Worm (Caenorhabditis elegans): Measurements from ENCODE around the gene T13C2.7.
A peak's percentile ranks its signal among the peaks of the same experiment; 100 is the strongest.

T13C2.7 gene

DNA sequence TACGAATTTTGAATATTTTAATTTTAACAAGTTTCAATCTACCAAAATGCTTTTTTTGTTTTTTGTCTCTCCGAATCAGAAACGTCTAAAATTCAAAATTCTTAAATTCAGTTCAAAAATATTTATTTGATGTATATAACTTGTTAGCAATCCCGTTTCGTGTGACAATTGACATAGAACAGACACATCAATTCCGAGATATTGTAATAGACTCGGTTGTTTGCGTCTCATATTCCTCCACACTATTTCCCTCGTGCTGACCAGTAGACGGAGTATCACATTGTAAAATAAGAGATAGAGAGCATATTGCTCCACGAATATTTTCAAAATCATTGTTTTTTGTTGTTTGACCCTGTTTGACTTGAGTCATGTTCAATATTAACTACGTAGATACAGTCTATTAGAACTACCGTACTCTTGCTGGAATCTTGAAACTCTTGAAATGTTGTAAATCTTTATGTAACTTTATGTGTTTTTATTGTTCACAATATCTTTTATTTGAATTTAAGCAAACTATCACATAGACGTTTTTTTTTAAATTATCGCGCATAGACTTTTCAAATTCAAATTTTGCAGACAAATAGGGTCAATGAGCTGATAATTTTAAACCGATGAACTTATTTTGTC, 9.6 kb downstream of the T13C2.7 start, which contains the start of gene T13C2.3:
T13C2.3 (plus strand) TSS at position 577 of the 627 bp plus-strand sequence.
- no peak for TF ChIP-seq ceh-39 (tag; optimal IDR thresholded peaks at IDR 0.05)
- TF ChIP-seq unc-62 (GFP tag; optimal IDR thresholded peaks at IDR 0.05): peak; percentile 51
- TF ChIP-seq ham-2 (GFP tag; optimal IDR thresholded peaks at IDR 0.05): no peak
- peak; percentile 66 for TF ChIP-seq hlh-1 (tag; optimal IDR thresholded peaks at IDR 0.05)
- TF ChIP-seq nhr-12 (tag; optimal IDR thresholded peaks at IDR 0.05): no peak

DNA sequence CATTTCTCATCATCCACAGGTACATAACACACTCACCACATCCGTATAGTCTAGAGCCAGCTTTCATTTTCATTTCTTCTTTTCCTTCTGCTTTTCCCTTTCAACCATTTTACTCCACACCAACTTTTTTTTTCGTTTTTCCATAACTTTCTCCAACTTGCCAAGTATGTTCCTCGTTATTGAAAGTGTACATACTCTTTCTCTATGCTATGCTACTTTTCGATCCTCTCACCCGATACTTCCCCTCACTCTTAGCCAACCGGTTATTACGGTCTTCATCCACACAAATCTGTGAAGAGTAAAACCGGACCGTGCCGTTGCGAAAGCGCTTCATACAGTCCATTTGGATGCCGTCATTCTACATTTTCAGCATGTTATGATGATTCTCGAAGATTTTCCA, 12.7 kb downstream of the T13C2.7 start, which contains the start of gene T13C2.2:
T13C2.2 (plus strand) TSS at position 301 of the 400 bp plus-strand sequence.
- TF ChIP-seq ztf-11 (tag; optimal IDR thresholded peaks at IDR 0.05) (no peak), ceh-83 (GFP tag; optimal IDR thresholded peaks at IDR 0.05) (no peak), pha-4 (tag; optimal IDR thresholded peaks at IDR 0.05) (no peak), lin-32 (GFP tag; optimal IDR thresholded peaks at IDR 0.05) (no peak), elt-1 (tag; optimal IDR thresholded peaks at IDR 0.05; ENCODE audit: borderline replicate concordance, insufficient read depth) (no peak), blmp-1 (tag; optimal IDR thresholded peaks at IDR 0.05) (no peak), nhr-76 (tag; optimal IDR thresholded peaks at IDR 0.05) (no peak), nhr-237 (tag; optimal IDR thresholded peaks at IDR 0.05) (no peak), cnd-1 (tag; optimal IDR thresholded peaks at IDR 0.05) (no peak), unc-120 (tag; optimal IDR thresholded peaks at IDR 0.05; ENCODE audit: poor library complexity, severe bottlenecking) (no peak), snpc-4 (tag; optimal IDR thresholded peaks at IDR 0.05) (no peak), unc-62 (GFP tag; optimal IDR thresholded peaks at IDR 0.05) (no peak)

DNA sequence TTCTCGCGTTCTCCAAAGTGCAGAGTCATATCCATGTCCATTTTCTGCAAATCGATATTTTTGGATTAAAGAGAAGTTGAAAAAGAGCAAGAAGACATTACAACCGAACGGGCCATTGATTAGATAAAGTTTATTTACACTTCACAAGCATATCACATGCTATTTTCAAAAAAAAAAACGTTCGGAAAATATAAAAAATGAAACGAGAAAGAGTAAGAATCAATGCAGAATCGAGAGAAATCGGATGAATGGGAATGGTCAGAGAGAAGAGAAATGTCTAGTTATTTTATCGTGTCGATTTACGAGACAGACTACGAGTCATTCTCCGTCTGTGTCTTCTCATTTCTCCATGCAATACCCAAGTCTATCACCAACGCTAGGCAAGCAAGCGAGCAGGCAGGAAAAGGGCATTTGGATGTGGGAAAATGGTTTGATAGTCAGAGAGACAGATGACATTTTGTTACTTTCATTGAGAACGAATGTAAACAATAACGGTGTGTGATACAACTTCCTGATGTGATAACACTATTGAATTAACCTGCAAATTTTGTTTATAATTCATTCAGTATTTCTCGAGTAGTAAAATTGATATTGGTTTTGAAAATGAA, 21.0 kb downstream of the T13C2.7 start, which contains the start of gene F31E8.4:
F31E8.4 (minus strand) TSS at position 51 of the 608 bp plus-strand sequence.
- TF ChIP-seq nhr-76 (tag; optimal IDR thresholded peaks at IDR 0.05) (no peak), drap-1 (GFP tag; optimal IDR thresholded peaks at IDR 0.05) (no peak), hlh-1 (tag; optimal IDR thresholded peaks at IDR 0.05) (no peak), elt-3 (tag; optimal IDR thresholded peaks at IDR 0.05) (no peak), M03D4.4 (tag; optimal IDR thresholded peaks at IDR 0.05) (no peak), cnd-1 (tag; optimal IDR thresholded peaks at IDR 0.05) (no peak), nhr-2 (tag; optimal IDR thresholded peaks at IDR 0.05) (no peak), sem-2 (GFP tag; optimal IDR thresholded peaks at IDR 0.05) (no peak), nhr-28 (tag; optimal IDR thresholded peaks at IDR 0.05) (no peak), unc-120 (tag; optimal IDR thresholded peaks at IDR 0.05; ENCODE audit: poor library complexity, severe bottlenecking) (no peak), sptf-1 (tag; optimal IDR thresholded peaks at IDR 0.05) (no peak), flh-1 (GFP tag; optimal IDR thresholded peaks at IDR 0.05) (no peak), nhr-237 (tag; optimal IDR thresholded peaks at IDR 0.05) (no peak), pha-4 (tag; optimal IDR thresholded peaks at IDR 0.05) (no peak), ztf-11 (tag; optimal IDR thresholded peaks at IDR 0.05) (no peak), lin-32 (GFP tag; optimal IDR thresholded peaks at IDR 0.05) (no peak), ceh-39 (tag; optimal IDR thresholded peaks at IDR 0.05) (no peak)

DNA sequence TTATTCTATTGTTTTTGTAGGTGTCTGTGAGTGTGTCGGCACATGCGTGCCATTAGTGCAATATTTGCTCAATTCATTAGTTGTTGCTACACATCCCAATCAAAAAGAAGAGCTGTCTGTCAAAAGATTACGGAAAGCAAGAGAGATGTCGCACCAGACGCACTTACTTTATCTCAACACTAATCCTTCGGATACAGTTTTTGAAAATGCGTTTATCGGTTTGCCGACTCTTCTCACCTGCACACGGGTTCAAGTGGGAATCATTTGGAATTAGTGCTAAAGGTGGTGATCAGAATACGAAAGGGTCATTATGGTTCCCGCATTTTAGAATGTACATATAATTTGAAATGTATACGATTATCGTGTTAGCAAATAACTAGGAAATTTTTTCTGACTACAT, 22.1 kb downstream of the T13C2.7 start:
- TF ChIP-seq nhr-2 (tag; optimal IDR thresholded peaks at IDR 0.05): peak; percentile 53
- TF ChIP-seq mep-1 (tag; optimal IDR thresholded peaks at IDR 0.05): no peak

DNA sequence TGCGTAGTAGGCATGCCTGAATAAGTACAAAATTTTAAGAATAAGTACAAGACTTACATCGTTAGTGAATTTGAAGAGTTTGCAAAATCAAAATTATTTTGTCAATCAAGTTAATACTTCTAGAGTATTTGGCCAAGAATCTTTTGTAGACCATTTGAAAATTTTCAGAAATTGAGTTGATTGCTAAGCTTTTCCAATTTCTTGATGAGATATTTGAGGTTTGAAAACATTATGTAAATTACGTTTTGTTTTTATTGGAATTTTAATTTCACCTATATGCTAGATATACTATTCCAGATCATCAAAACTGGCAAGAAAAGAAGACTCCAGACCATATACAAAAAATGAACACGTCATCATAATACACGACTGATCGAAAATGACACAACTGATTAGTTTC, 23.8 kb downstream of the T13C2.7 start, which contains the start of gene tab-1:
tab-1 (plus strand) TSS at position 301 of the 400 bp plus-strand sequence.
- TF ChIP-seq blmp-1 (tag; optimal IDR thresholded peaks at IDR 0.05) (no peak), M03D4.4 (tag; optimal IDR thresholded peaks at IDR 0.05) (no peak)

DNA sequence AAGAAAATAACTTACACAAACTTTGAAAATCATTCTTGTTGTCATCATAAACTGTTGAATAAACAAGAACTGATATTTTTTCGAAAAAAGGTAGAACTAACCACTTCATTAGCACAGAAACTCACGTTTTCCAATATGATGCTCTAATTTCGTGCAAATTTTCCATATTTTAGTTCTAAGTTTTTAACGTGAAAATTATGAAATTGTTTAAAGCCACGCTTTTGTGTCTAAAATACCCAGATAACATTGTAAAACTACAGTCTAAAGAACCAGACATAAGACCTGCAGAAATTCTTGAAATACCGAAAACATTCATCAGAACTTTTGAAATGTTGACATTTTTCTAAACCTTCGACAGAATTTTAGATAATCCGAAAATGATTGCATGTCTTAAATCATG, 28.0 kb downstream of the T13C2.7 start, which contains the start of gene F31E8.5:
F31E8.5 (minus strand) TSS at position 101 of the 400 bp plus-strand sequence.
- no peak for TF ChIP-seq nhr-28 (tag; optimal IDR thresholded peaks at IDR 0.05)
- TF ChIP-seq hlh-1 (tag; optimal IDR thresholded peaks at IDR 0.05): no peak
- TF ChIP-seq ztf-11 (tag; optimal IDR thresholded peaks at IDR 0.05): no peak
- TF ChIP-seq ceh-83 (GFP tag; optimal IDR thresholded peaks at IDR 0.05): no peak
- no peak for TF ChIP-seq nhr-76 (tag; optimal IDR thresholded peaks at IDR 0.05)
- no peak for TF ChIP-seq cnd-1 (tag; optimal IDR thresholded peaks at IDR 0.05)
- TF ChIP-seq unc-62 (GFP tag; optimal IDR thresholded peaks at IDR 0.05): no peak
- TF ChIP-seq pha-4 (tag; optimal IDR thresholded peaks at IDR 0.05): no peak
- no peak for TF ChIP-seq sptf-1 (tag; optimal IDR thresholded peaks at IDR 0.05)
- TF ChIP-seq ceh-43 (GFP tag; optimal IDR thresholded peaks at IDR 0.05): no peak
- no peak for TF ChIP-seq M03D4.4 (tag; optimal IDR thresholded peaks at IDR 0.05)
- no peak for TF ChIP-seq sem-2 (GFP tag; optimal IDR thresholded peaks at IDR 0.05)
- no peak for TF ChIP-seq nhr-237 (tag; optimal IDR thresholded peaks at IDR 0.05)

All from whole organism, mixed stage, embryonic.